Worm (Caenorhabditis elegans) whole organism, L3 larva: Measurements from ENCODE around the gene lys-4.
A peak's percentile ranks its signal among the peaks of the same experiment; 100 is the strongest.

Source experiments
- R02D3.7 ChIP-seq: fragments of 150-350 bp; optimal IDR thresholded peaks from 2 replicates; lab custom pipeline; 2014; ENCODE audit warnings: missing biosample characterization, missing genetic modification characterization
- ZK546.5 ChIP-seq: sonication (generic microtip); optimal IDR thresholded peaks from 2 replicates; lab custom pipeline; 2017; ENCODE audit warnings: missing biosample characterization, missing genetic modification characterization
- aly-2 ChIP-seq: fragments of 150-350 bp; optimal IDR thresholded peaks from 2 replicates; lab custom pipeline; 2014; ENCODE audit warnings: missing biosample characterization, missing genetic modification characterization
- ama-1 ChIP-seq: fragments of 150-350 bp; optimal IDR thresholded peaks from 2 replicates; lab custom pipeline; 2018
- ceh-16 ChIP-seq: sonication (generic microtip); optimal IDR thresholded peaks from 2 replicates; lab custom pipeline; 2017; ENCODE audit warnings: missing biosample characterization, missing genetic modification characterization
- ceh-28 ChIP-seq: fragments of 150-350 bp; optimal IDR thresholded peaks from 2 replicates; lab custom pipeline; 2014; ENCODE audit warnings: missing biosample characterization, missing genetic modification reagents, missing genetic modification characterization
- ceh-82 ChIP-seq: fragments of 150-350 bp; optimal IDR thresholded peaks from 2 replicates; lab custom pipeline; 2014; ENCODE audit warnings: missing biosample characterization, missing genetic modification characterization
- daf-12 ChIP-seq: fragments of 150-350 bp; optimal IDR thresholded peaks from 2 replicates; lab custom pipeline; 2014; ENCODE audit warnings: missing biosample characterization, missing genetic modification reagents, missing genetic modification characterization
- egl-27 ChIP-seq: sonication (generic microtip); optimal IDR thresholded peaks from 4 replicates; lab custom pipeline; 2017; ENCODE audit warnings: missing biosample characterization, missing genetic modification reagents, missing genetic modification characterization
- egl-5 ChIP-seq: fragments of 150-350 bp; optimal IDR thresholded peaks from 2 replicates; lab custom pipeline; 2017; ENCODE audit warnings: missing biosample characterization, missing genetic modification reagents, missing genetic modification characterization, inconsistent platforms
- elt-1 ChIP-seq: fragments of 150-350 bp; optimal IDR thresholded peaks from 2 replicates; lab custom pipeline; 2014; ENCODE audit warnings: missing biosample characterization, missing genetic modification characterization
- elt-2 ChIP-seq: sonication (generic microtip); optimal IDR thresholded peaks from 2 replicates; lab custom pipeline; 2016; ENCODE audit warnings: missing genetic modification reagents, mild to moderate bottlenecking, missing genetic modification characterization, missing compliant biosample characterization
- elt-3 ChIP-seq, 3 experiments: fragments of 150-350 bp in 1 of 3; sonication (generic microtip) in 2 of 3; optimal IDR thresholded peaks; 2 replicates in 2 of 3; 4 replicates in 1 of 3; lab custom pipeline; 2014 to 2017; ENCODE audit warnings: missing biosample characterization in 3 of 3, missing genetic modification characterization in 3 of 3
- eor-1 ChIP-seq, 2 experiments: fragments of 150-350 bp; optimal IDR thresholded peaks; 2 replicates each; lab custom pipeline; 2014 to 2018; ENCODE audit warnings: missing biosample characterization in 2 of 2, missing genetic modification characterization in 2 of 2
- fkh-10 ChIP-seq: sonication (generic microtip); optimal IDR thresholded peaks from 2 replicates; lab custom pipeline; 2017; ENCODE audit warnings: missing biosample characterization, missing genetic modification reagents, missing genetic modification characterization
- fkh-2 ChIP-seq: fragments of 150-350 bp; optimal IDR thresholded peaks from 2 replicates; lab custom pipeline; 2014; ENCODE audit warnings: missing biosample characterization, missing genetic modification reagents, missing genetic modification characterization
- fos-1 ChIP-seq: fragments of 150-350 bp; optimal IDR thresholded peaks from 2 replicates; lab custom pipeline; 2014; ENCODE audit warnings: missing biosample characterization, missing genetic modification characterization
- hmg-11 ChIP-seq: sonication (generic microtip); optimal IDR thresholded peaks from 2 replicates; lab custom pipeline; 2016; ENCODE audit warnings: missing genetic modification characterization, missing compliant biosample characterization
- jun-1 ChIP-seq: fragments of 150-350 bp; optimal IDR thresholded peaks from 2 replicates; lab custom pipeline; 2014; ENCODE audit warnings: missing biosample characterization, missing genetic modification reagents, missing genetic modification characterization
- lin-15B ChIP-seq: fragments of 150-350 bp; optimal IDR thresholded peaks from 2 replicates; lab custom pipeline; 2014; ENCODE audit warnings: missing biosample characterization, missing genetic modification characterization
- lin-39 ChIP-seq: fragments of 150-350 bp; optimal IDR thresholded peaks from 2 replicates; lab custom pipeline; 2018; ENCODE audit warnings: missing biosample characterization, missing genetic modification reagents, missing genetic modification characterization
- lsy-12 ChIP-seq: sonication (generic microtip); optimal IDR thresholded peaks from 2 replicates; lab custom pipeline; 2016; ENCODE audit warnings: mild to moderate bottlenecking, missing genetic modification characterization, missing compliant biosample characterization
- mdl-1 ChIP-seq: fragments of 150-350 bp; optimal IDR thresholded peaks from 2 replicates; lab custom pipeline; 2014; ENCODE audit warnings: missing biosample characterization, missing genetic modification characterization
- mml-1 ChIP-seq: fragments of 150-350 bp; sonication (generic microtip); optimal IDR thresholded peaks from 3 replicates; lab custom pipeline; 2014; ENCODE audit warnings: missing biosample characterization, missing genetic modification characterization
- nfya-1 ChIP-seq: sonication (generic microtip); optimal IDR thresholded peaks from 2 replicates; lab custom pipeline; 2017; ENCODE audit warnings: missing genetic modification characterization, mild to moderate bottlenecking, missing compliant biosample characterization, antibody characterized with exemption, moderate library complexity; ENCODE audit not compliant: insufficient read depth
- nhr-11 ChIP-seq: fragments of 150-350 bp; optimal IDR thresholded peaks from 2 replicates; lab custom pipeline; 2014; ENCODE audit warnings: missing biosample characterization, missing genetic modification characterization
- nhr-12 ChIP-seq: fragments of 150-350 bp; optimal IDR thresholded peaks from 2 replicates; lab custom pipeline; 2014; ENCODE audit warnings: missing biosample characterization, missing genetic modification characterization
- nhr-23 ChIP-seq: fragments of 150-350 bp; optimal IDR thresholded peaks from 2 replicates; lab custom pipeline; 2014; ENCODE audit warnings: missing biosample characterization, missing genetic modification reagents, missing genetic modification characterization
- nhr-237 ChIP-seq: fragments of 150-350 bp; optimal IDR thresholded peaks from 2 replicates; lab custom pipeline; 2014; ENCODE audit warnings: missing biosample characterization, missing genetic modification characterization
- nhr-25 ChIP-seq: sonication (generic microtip); optimal IDR thresholded peaks from 2 replicates; lab custom pipeline; 2017; ENCODE audit warnings: missing biosample characterization, missing genetic modification characterization
- nhr-43 ChIP-seq: sonication (generic microtip); optimal IDR thresholded peaks from 2 replicates; lab custom pipeline; 2016; ENCODE audit warnings: mild to moderate bottlenecking, missing genetic modification characterization, missing compliant biosample characterization; ENCODE audit not compliant: poor library complexity, severe bottlenecking
- nhr-67 ChIP-seq: fragments of 150-350 bp; optimal IDR thresholded peaks from 2 replicates; lab custom pipeline; 2014; ENCODE audit warnings: missing biosample characterization, missing genetic modification characterization
- nhr-76 ChIP-seq: fragments of 150-350 bp; sonication (generic microtip); optimal IDR thresholded peaks from 5 replicates; lab custom pipeline; 2014; ENCODE audit warnings: missing biosample characterization, missing genetic modification characterization
- nhr-77 ChIP-seq: fragments of 150-350 bp; optimal IDR thresholded peaks from 2 replicates; lab custom pipeline; 2014; ENCODE audit warnings: missing biosample characterization, missing genetic modification characterization
- pha-4 ChIP-seq: fragments of 150-350 bp; optimal IDR thresholded peaks from 2 replicates; lab custom pipeline; 2014; ENCODE audit warnings: missing biosample characterization, missing genetic modification reagents, missing genetic modification characterization
- pqm-1 ChIP-seq: fragments of 150-350 bp; optimal IDR thresholded peaks from 2 replicates; lab custom pipeline; 2017; ENCODE audit warnings: missing biosample characterization, missing genetic modification characterization, inconsistent platforms
- sea-2 ChIP-seq: fragments of 150-350 bp; sonication (generic microtip); optimal IDR thresholded peaks from 4 replicates; lab custom pipeline; 2014; ENCODE audit warnings: missing biosample characterization, missing genetic modification reagents, missing genetic modification characterization
- skn-1 ChIP-seq: fragments of 150-350 bp; optimal IDR thresholded peaks from 2 replicates; lab custom pipeline; 2014; ENCODE audit warnings: missing biosample characterization, missing genetic modification characterization
- snpc-4 ChIP-seq: fragments of 150-350 bp; optimal IDR thresholded peaks from 2 replicates; lab custom pipeline; 2014; ENCODE audit warnings: missing biosample characterization, missing genetic modification characterization
- unc-39 ChIP-seq: sonication (generic microtip); optimal IDR thresholded peaks from 4 replicates; lab custom pipeline; 2017; ENCODE audit warnings: missing biosample characterization, missing genetic modification characterization
- unc-62 ChIP-seq: fragments of 150-350 bp; sonication (generic microtip); optimal IDR thresholded peaks from 4 replicates; lab custom pipeline; 2014; ENCODE audit warnings: missing biosample characterization, missing genetic modification reagents, missing genetic modification characterization
- zag-1 ChIP-seq: fragments of 150-350 bp; optimal IDR thresholded peaks from 2 replicates; lab custom pipeline; 2014; ENCODE audit warnings: missing biosample characterization, missing genetic modification characterization
- ztf-4 ChIP-seq: fragments of 150-350 bp; optimal IDR thresholded peaks from 2 replicates; lab custom pipeline; 2014; ENCODE audit warnings: missing biosample characterization, missing genetic modification characterization

lys-4 gene

ce11 chrIV:11592820-11593219 lies 30.2 kb downstream of the lys-4 start:
- TF ChIP-seq unc-62 (GFP tag; lab: Kevin White, UChicago) (no peak), jun-1 (tag; lab: Kevin White, UChicago) (no peak), egl-27 (tag; lab: Kevin White, UChicago) (no peak), fkh-2 (no peak), ZK546.5 (no peak), eor-1 (tag; optimal IDR thresholded peaks at IDR 0.05; lab: Kevin White, UChicago) (no peak), elt-1 (tag; lab: Kevin White, UChicago) (no peak), elt-2 (tag; lab: Kevin White, UChicago) (no peak), lin-39 (tag; lab: Kevin White, UChicago) (no peak), nhr-12 (no peak), zag-1 (tag; lab: Kevin White, UChicago) (no peak), sea-2 (GFP tag; lab: Kevin White, UChicago) (no peak), daf-12 (no peak), nhr-77 (tag; lab: Kevin White, UChicago) (no peak), mml-1 (tag; lab: Kevin White, UChicago) (no peak), hmg-11 (tag; lab: Kevin White, UChicago) (no peak), mdl-1 (no peak), elt-3 (tag; optimal IDR thresholded peaks at IDR 0.05; lab: Kevin White, UChicago) (no peak), pha-4 (tag; lab: Kevin White, UChicago) (peak; percentile 82), lin-15B (tag; lab: Kevin White, UChicago) (peak; percentile 67), aly-2 (no peak), skn-1 (no peak), fos-1 (tag; lab: Kevin White, UChicago) (no peak), nhr-76 (tag; lab: Kevin White, UChicago) (no peak), nhr-237 (tag; lab: Kevin White, UChicago) (no peak), ceh-16 (tag; lab: Kevin White, UChicago) (no peak), nhr-23 (tag; lab: Kevin White, UChicago) (peak; percentile 61), ama-1 (peak; percentile 18), pqm-1 (tag; lab: Kevin White, UChicago) (no peak), ceh-28 (tag; lab: Kevin White, UChicago) (no peak), nfya-1 (tag; lab: Kevin White, UChicago) (peak; percentile 69), fkh-10 (GFP tag; lab: Kevin White, UChicago) (no peak), nhr-43 (peak; percentile 34), nhr-11 (no peak), ceh-82 (tag; lab: Kevin White, UChicago) (no peak), snpc-4 (tag; lab: Kevin White, UChicago) (no peak), nhr-25 (tag; lab: Kevin White, UChicago) (no peak), nhr-67 (tag; lab: Kevin White, UChicago) (no peak), lsy-12 (tag; lab: Kevin White, UChicago) (no peak), R02D3.7 (tag; lab: Kevin White, UChicago) (peak; percentile 81)

- no peak for TF ChIP-seq nfya-1 (tag; lab: Kevin White, UChicago)
- no peak for TF ChIP-seq sea-2 (GFP tag; lab: Kevin White, UChicago)
- TF ChIP-seq egl-27 (tag; lab: Kevin White, UChicago) = no peak
- TF ChIP-seq pha-4 (tag; lab: Kevin White, UChicago) = no peak
- no peak for TF ChIP-seq unc-39 (tag; lab: Kevin White, UChicago)
- no peak for TF ChIP-seq nhr-25 (tag; lab: Kevin White, UChicago)
- no peak for TF ChIP-seq ZK546.5
- TF ChIP-seq fkh-2 = no peak
- TF ChIP-seq zag-1 (tag; lab: Kevin White, UChicago) = no peak
Observed at ce11 chrIV:11592165-11592564, 30.8 kb downstream of the lys-4 start, which contains the start of gene spe-36. Gene spe-36 (minus strand): TSS chrIV:11592265.

- TF ChIP-seq nhr-76 (tag; lab: Kevin White, UChicago) (no peak), fos-1 (tag; lab: Kevin White, UChicago) (no peak), ztf-4 (tag; lab: Kevin White, UChicago) (no peak), R02D3.7 (tag; lab: Kevin White, UChicago) (no peak), nfya-1 (tag; lab: Kevin White, UChicago) (no peak), skn-1 (no peak), ama-1 (no peak), unc-62 (GFP tag; lab: Kevin White, UChicago) (no peak), elt-2 (tag; lab: Kevin White, UChicago) (no peak), mdl-1 (no peak), daf-12 (no peak), egl-5 (no peak), ceh-16 (tag; lab: Kevin White, UChicago) (no peak), zag-1 (tag; lab: Kevin White, UChicago) (no peak), nhr-67 (tag; lab: Kevin White, UChicago) (no peak), elt-3 (tag; optimal IDR thresholded peaks at IDR 0.05; lab: Kevin White, UChicago) (no peak), hmg-11 (tag; lab: Kevin White, UChicago) (no peak), nhr-12 (no peak), ceh-28 (tag; lab: Kevin White, UChicago) (no peak), lin-15B (tag; lab: Kevin White, UChicago) (no peak)
Observed at ce11 chrIV:11586484-11586883, 36.5 kb downstream of the lys-4 start.
